Worm (Caenorhabditis elegans) whole organism, L1 larva: ENCODE measurements around the gene F44E5.15.

Source experiments
- ama-1 ChIP-seq: fragments of 150-350 bp; optimal IDR thresholded peaks from 2 replicates; lab custom pipeline; 2014
- ceh-88 ChIP-seq: fragments of 200-800 bp; sonication (Bioruptor generic); IDR thresholded peaks from 2 replicates; pipeline ENCODE4 v1.3.6; 2022; ENCODE audit warnings: missing genetic modification characterization, missing compliant biosample characterization
- ces-1 ChIP-seq: fragments of 150-350 bp; optimal IDR thresholded peaks from 2 replicates; lab custom pipeline; 2014; ENCODE audit warnings: missing biosample characterization, missing genetic modification reagents, missing genetic modification characterization
- lin-35 ChIP-seq, 2 experiments: fragments of 150-350 bp; optimal IDR thresholded peaks; 2 replicates each; lab custom pipeline; 2014; ENCODE audit warnings: missing biosample characterization in 2 of 2, missing genetic modification characterization in 2 of 2, missing genetic modification reagents in 2 of 2
- lsy-2 ChIP-seq, 2 experiments: fragments of 150-350 bp; optimal IDR thresholded peaks; 2 replicates each; lab custom pipeline; 2014; ENCODE audit warnings: missing biosample characterization in 2 of 2, missing genetic modification characterization in 2 of 2
- mab-9 ChIP-seq: fragments of 200-800 bp; sonication (Bioruptor generic); IDR thresholded peaks from 2 replicates; pipeline ENCODE4 v1.3.6; 2022; ENCODE audit warnings: missing genetic modification reagents, missing genetic modification characterization, missing compliant biosample characterization
- nhr-12 ChIP-seq: sonication (generic microtip); optimal IDR thresholded peaks from 2 replicates; lab custom pipeline; 2017; ENCODE audit warnings: missing biosample characterization, missing genetic modification characterization

- TF ChIP-seq ces-1 (GFP tag; lab: Kevin White, UChicago): no peak
- no peak for TF ChIP-seq ama-1 (lab: Kevin White, UChicago)
- no peak for TF ChIP-seq lin-35 (GFP tag; optimal IDR thresholded peaks at IDR 0.05; lab: Kevin White, UChicago)
- TF ChIP-seq ceh-88 (GFP tag; lab: Robert Waterston, UW): no peak
- TF ChIP-seq mab-9 (GFP tag; lab: Robert Waterston, UW): no peak
- no peak for TF ChIP-seq nhr-12
- TF ChIP-seq lsy-2 (tag; optimal IDR thresholded peaks at IDR 0.05; lab: Kevin White, UChicago): no peak
Measured at ce11 chrII:11816475-11816874, 44.0 kb downstream of the F44E5.15 start, which contains the start of gene pap-3.
